Worm (Caenorhabditis elegans): ENCODE data around the gene R74.7.

Gene R74.7

DNA sequence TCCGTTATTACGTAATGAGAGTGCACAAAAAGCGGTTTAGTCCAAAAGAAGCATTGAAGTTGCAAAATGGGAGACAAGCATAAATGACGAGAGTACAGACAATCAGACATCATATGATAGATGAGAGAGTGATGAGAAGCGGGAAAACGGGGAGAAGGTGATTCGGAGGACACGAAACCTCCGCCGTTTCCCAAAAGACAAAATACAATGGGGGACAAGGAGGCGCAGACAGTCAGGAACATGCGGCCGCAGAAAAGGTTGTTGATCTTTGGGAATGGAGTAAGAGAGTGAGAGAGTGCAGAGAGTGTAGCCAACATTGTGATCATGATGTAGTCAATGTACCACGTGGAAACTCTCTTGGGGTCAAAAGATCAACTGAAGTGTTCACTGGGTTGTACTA lies 33.4 kb downstream of the R74.7 start (continued):
- peak; percentile 76 for TF ChIP-seq egl-27 (tag; optimal IDR thresholded peaks at IDR 0.05)
- TF ChIP-seq nhr-76 (tag; optimal IDR thresholded peaks at IDR 0.05), result no peak
- TF ChIP-seq ZK546.5 (tag; optimal IDR thresholded peaks at IDR 0.05), result no peak
- peak; percentile 64 for TF ChIP-seq sea-2 (GFP tag; optimal IDR thresholded peaks at IDR 0.05)
- TF ChIP-seq zag-1 (tag; optimal IDR thresholded peaks at IDR 0.05), result no peak

DNA sequence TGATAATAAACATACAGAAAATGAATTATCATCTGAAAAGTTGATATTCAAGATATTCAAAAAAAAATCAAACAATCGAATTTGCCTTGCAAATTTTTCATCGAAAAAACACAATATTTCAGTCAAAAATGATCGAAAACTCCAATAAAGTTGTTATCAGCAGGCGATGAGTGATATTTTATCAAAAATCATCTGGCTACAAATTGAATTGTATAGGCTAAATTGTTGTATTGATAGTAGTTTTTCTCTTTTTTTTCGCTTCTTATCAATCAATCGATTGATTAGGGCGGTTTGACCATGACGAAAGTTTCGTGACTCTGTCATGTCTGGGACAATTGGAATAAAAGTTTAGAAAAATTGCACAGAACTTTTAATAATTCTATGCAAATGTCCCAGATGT lies 35.9 kb downstream of the R74.7 start:
- TF ChIP-seq nhr-23 (tag; optimal IDR thresholded peaks at IDR 0.05) (no peak), ama-1 (optimal IDR thresholded peaks at IDR 0.05) (no peak), fkh-10 (GFP tag; optimal IDR thresholded peaks at IDR 0.05) (no peak), pha-4 (tag; optimal IDR thresholded peaks at IDR 0.05) (peak; percentile 42), ceh-28 (tag; optimal IDR thresholded peaks at IDR 0.05) (peak; percentile 54), pqm-1 (tag; optimal IDR thresholded peaks at IDR 0.05) (peak; percentile 81), tbx-2 (tag; optimal IDR thresholded peaks at IDR 0.05) (no peak), jun-1 (tag; optimal IDR thresholded peaks at IDR 0.05) (peak; percentile 5), lin-39 (tag; optimal IDR thresholded peaks at IDR 0.05) (no peak), elt-2 (tag; optimal IDR thresholded peaks at IDR 0.05) (peak; percentile 88)

DNA sequence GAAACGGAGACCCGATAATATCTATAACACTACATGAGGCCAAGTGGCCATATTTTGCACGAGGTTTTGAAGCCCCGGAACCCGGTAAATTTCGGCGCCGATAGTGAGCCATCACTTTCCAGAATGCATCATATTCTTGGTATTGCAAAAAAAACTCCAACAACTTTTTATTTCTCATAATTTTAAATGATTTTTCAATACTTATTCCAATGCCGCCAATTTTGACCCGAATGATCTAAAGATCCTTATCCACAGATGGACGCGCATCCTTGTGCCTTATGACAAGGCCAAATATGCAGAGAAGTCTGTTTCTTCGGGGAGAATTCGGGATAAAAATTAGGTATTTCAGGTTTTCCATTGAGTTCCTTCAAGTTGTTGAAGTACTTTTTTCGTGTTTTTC lies 37.0 kb downstream of the R74.7 start:
- TF ChIP-seq elt-1 (tag; optimal IDR thresholded peaks at IDR 0.05), result peak; percentile 59
- TF ChIP-seq nhr-25 (tag; optimal IDR thresholded peaks at IDR 0.05), result no peak
- TF ChIP-seq elt-2 (tag; optimal IDR thresholded peaks at IDR 0.05), result no peak

DNA sequence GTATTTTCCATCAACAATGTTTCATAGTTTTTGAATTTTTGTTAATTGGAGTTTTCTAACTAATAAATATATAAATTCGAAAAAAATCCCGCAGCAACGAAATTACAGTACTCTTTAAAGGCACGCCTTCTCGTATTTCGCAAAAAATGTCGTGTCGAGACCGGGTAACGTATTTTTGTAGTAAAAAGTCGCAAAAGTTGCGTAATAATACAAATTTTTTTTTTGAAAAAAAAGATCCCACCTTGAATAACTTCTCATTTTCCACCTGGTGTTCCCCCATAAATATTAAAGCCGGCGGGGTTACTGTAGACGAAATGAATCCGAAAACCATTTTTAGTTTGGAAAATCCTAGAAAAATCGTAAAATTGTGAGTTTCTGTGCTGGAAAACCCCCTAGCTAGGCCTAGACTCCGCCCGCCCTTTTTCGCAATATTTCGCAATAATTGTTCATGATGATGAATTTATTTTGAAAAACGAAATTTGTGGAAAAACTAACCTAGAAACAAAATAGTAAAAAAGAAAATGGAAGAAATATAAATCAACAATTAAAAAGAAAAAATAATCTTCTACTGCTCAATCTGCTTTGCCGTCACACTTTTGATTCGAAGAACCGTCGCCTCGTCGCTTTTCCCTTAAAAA lies 38.1 kb downstream of the R74.7 start, which contains the start of gene F43C1.7:
Gene F43C1.7 (minus strand): TSS at position 351 of the 638 bp plus-strand sequence.
- TF ChIP-seq nhr-25 (tag; optimal IDR thresholded peaks at IDR 0.05) (no peak), jun-1 (tag; optimal IDR thresholded peaks at IDR 0.05) (no peak), aly-2 (tag; optimal IDR thresholded peaks at IDR 0.05) (no peak), nhr-23 (tag; optimal IDR thresholded peaks at IDR 0.05) (no peak), lin-39 (tag; optimal IDR thresholded peaks at IDR 0.05) (no peak), nhr-43 (tag; optimal IDR thresholded peaks at IDR 0.05; ENCODE audit: poor library complexity, severe bottlenecking) (no peak), ztf-11 (tag; optimal IDR thresholded peaks at IDR 0.05) (no peak)

DNA sequence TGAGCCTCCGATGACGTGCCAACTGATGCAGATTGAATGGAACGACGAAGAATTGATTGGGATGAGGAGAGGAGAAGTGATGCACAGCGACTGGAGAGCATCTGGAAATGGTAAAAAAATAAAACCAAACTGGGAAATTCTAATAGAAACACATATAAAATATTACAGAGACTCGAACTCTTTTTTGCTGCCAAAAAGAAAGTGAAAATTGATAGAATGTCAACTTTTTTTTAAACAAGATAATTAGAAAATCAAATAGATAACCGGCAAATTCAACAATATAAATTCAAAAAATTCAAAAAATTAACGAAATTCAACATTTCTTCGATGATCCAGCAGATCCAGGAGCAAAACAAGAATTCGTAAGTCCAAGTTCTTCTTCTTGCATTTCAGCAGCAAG lies 39.2 kb downstream of the R74.7 start, which contains the start of gene mrpl-21:
Gene mrpl-21 (minus strand): TSS at position 101 of the 400 bp plus-strand sequence.
- TF ChIP-seq unc-39 (tag; optimal IDR thresholded peaks at IDR 0.05) (no peak), nhr-43 (tag; optimal IDR thresholded peaks at IDR 0.05; ENCODE audit: poor library complexity, severe bottlenecking) (no peak), skn-1 (tag; optimal IDR thresholded peaks at IDR 0.05) (no peak), lsy-12 (tag; optimal IDR thresholded peaks at IDR 0.05) (no peak)

DNA sequence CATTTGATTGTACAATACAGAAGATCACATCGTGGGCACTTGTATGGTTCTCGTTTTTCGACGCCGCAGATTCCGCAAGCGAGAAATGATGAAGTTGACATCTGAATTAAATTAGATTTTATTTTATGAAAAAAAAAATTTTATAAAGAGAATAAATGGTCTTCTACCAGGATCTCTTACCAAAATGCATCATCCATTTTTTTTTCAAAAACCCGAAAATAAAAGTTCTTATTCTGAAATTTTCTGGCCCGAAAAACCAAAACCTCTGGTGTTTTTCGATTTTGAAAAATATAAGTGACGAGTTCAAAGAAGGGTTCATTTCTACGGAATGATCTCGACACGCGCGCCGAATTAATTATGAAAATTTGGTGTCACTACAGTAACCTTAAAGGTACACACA lies 40.1 kb downstream of the R74.7 start, which contains the start of gene zhit-2:
Gene zhit-2 (minus strand): TSS at position 101 of the 400 bp plus-strand sequence.
- TF ChIP-seq nhr-67 (tag; optimal IDR thresholded peaks at IDR 0.05) (no peak), nhr-25 (tag; optimal IDR thresholded peaks at IDR 0.05) (no peak), unc-39 (tag; optimal IDR thresholded peaks at IDR 0.05) (no peak), nhr-11 (tag; optimal IDR thresholded peaks at IDR 0.05) (no peak), pqm-1 (tag; optimal IDR thresholded peaks at IDR 0.05) (no peak), sea-2 (GFP tag; optimal IDR thresholded peaks at IDR 0.05) (no peak), ztf-4 (tag; optimal IDR thresholded peaks at IDR 0.05) (no peak), ceh-9 (tag; optimal IDR thresholded peaks at IDR 0.05) (no peak), tbx-2 (tag; optimal IDR thresholded peaks at IDR 0.05) (no peak), nfya-1 (tag; optimal IDR thresholded peaks at IDR 0.05; ENCODE audit: insufficient read depth) (no peak), nhr-28 (tag; optimal IDR thresholded peaks at IDR 0.05) (no peak), ama-1 (optimal IDR thresholded peaks at IDR 0.05) (no peak), mdl-1 (tag; optimal IDR thresholded peaks at IDR 0.05) (no peak), ceh-82 (tag; optimal IDR thresholded peaks at IDR 0.05) (no peak), lsy-12 (tag; optimal IDR thresholded peaks at IDR 0.05) (no peak)
